Worm (Caenorhabditis elegans): ENCODE measurements around the gene F29C12.6.

- no peak for TF ChIP-seq him-1 (tag; optimal IDR thresholded peaks at IDR 0.05)
- TF ChIP-seq dao-5 (tag; optimal IDR thresholded peaks at IDR 0.05) = no peak
Observed at ce11 chrII:13096345-13096744, 33.4 kb upstream of the F29C12.6 start.
